Fruit fly (Drosophila melanogaster) whole organism, pupa: ENCODE data around the gene Flad2.

Experiments
- CG12605 ChIP-seq: fragments of 200-800 bp; sonication (Bioruptor generic); IDR thresholded peaks from 2 replicates; pipeline ENCODE4 v1.3.6; 2022; ENCODE audit warnings: missing biosample characterization, missing genetic modification characterization
- CG13204 ChIP-seq: fragments of 200-800 bp; sonication (Bioruptor generic); optimal IDR thresholded peaks from 2 replicates; lab custom pipeline; 2018; ENCODE audit warnings: missing biosample characterization, mild to moderate bottlenecking, missing genetic modification characterization, moderate library complexity
- CG14655 ChIP-seq: fragments of 200-800 bp; sonication (Bioruptor generic); optimal IDR thresholded peaks from 3 replicates; lab custom pipeline; 2017; ENCODE audit warnings: mild to moderate bottlenecking, missing biosample characterization, missing genetic modification reagents, missing genetic modification characterization
- CG32121 ChIP-seq: fragments of 200-800 bp; sonication (Bioruptor generic); IDR thresholded peaks from 2 replicates; pipeline ENCODE4 v1.3.6; 2022; ENCODE audit warnings: missing biosample characterization, missing genetic modification characterization
- CG4496 ChIP-seq: fragments of 200-800 bp; sonication (Bioruptor generic); IDR thresholded peaks from 3 replicates; pipeline ENCODE4 v1.3.6; 2022; ENCODE audit warnings: missing biosample characterization, missing genetic modification characterization
- CG8159 ChIP-seq: fragments of 200-800 bp; sonication (Bioruptor generic); optimal IDR thresholded peaks from 3 replicates; lab custom pipeline; 2018; ENCODE audit warnings: missing biosample characterization, mild to moderate bottlenecking, missing genetic modification characterization, moderate library complexity
- EcR ChIP-seq: fragments of 200-800 bp; sonication (Bioruptor generic); optimal IDR thresholded peaks from 3 replicates; lab custom pipeline; 2019; ENCODE audit warnings: missing biosample characterization, missing genetic modification characterization, mild to moderate bottlenecking, moderate library complexity, missing genetic modification reagents
- Snoo ChIP-seq: fragments of 200-800 bp; sonication (Bioruptor generic); optimal IDR thresholded peaks from 3 replicates; lab custom pipeline; 2017; ENCODE audit warnings: missing biosample characterization, mild to moderate bottlenecking, missing genetic modification characterization, inconsistent platforms
- fd96Ca ChIP-seq: fragments of 200-800 bp; sonication (Bioruptor generic); IDR thresholded peaks from 3 replicates; pipeline ENCODE4 v1.3.6; 2022; ENCODE audit warnings: missing biosample characterization, missing genetic modification characterization
- gl ChIP-seq: fragments of 200-800 bp; sonication (Bioruptor generic); optimal IDR thresholded peaks from 2 replicates; lab custom pipeline; 2018; ENCODE audit warnings: missing biosample characterization, mild to moderate bottlenecking, missing genetic modification characterization

DNA sequence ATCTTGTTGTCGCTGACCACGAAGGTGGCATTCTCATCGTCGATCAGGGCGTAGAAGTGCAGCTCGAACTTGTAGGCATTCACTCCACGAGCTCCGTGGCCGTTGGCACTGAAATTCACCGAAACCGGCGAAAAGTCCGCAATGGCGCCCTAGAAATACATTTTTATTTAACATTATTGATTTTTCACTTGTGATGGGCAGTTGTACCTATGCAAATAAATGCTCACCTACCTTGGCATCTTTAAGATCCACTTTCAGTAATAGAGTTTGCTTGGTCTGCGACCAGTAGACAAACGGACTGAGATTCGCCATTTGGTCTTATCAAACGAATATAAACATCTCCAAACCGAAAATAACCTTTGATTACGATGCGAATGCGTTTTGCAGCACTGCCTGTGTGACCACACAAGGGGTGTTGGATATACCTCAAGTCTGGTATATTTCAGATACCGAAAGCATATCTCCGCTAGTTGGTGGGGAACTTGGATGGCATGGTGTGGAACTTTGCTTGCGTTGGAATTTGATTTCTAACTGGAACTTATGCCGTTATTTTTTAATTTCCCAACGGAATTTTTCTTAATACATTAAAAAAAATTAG is 33.0 kb downstream of the Flad2 start, which contains the start of gene Hacd2:
- TF ChIP-seq CG12605 (GFP tag; lab: Robert Waterston, UW) (no peak), CG32121 (GFP tag; lab: Robert Waterston, UW) (no peak), gl (tag; lab: Kevin White, UChicago) (no peak), CG8159 (tag; lab: Kevin White, UChicago) (no peak), CG14655 (GFP tag; lab: Kevin White, UChicago) (no peak), CG13204 (no peak), fd96Ca (no peak), Snoo (tag; lab: Kevin White, UChicago) (no peak), CG4496 (GFP tag; lab: Robert Waterston, UW) (peak; percentile 10; the same call in 1 of the 3 replicates), EcR (GFP tag; lab: Kevin White, UChicago) (no peak)
